Worm (Caenorhabditis elegans) whole organism, L4 larva: ENCODE results near the gene let-92.

ENCODE experiments used
- F37D6.2 ChIP-seq: sonication (generic microtip); optimal IDR thresholded peaks from 2 replicates; lab custom pipeline; 2016; ENCODE audit warnings: mild to moderate bottlenecking, missing genetic modification characterization, missing compliant biosample characterization
- F44E2.7 ChIP-seq: fragments of 200-800 bp; sonication (Bioruptor generic); IDR thresholded peaks from 2 replicates; pipeline ENCODE4 v2.1.2; 2022; ENCODE audit warnings: missing genetic modification characterization, missing compliant biosample characterization
- F49E8.2 ChIP-seq: sonication (generic microtip); optimal IDR thresholded peaks from 2 replicates; lab custom pipeline; 2016; ENCODE audit warnings: missing compliant biosample characterization, mild to moderate bottlenecking, missing genetic modification characterization, borderline replicate concordance
- R02D3.7 ChIP-seq: fragments of 150-350 bp; sonication (generic microtip); optimal IDR thresholded peaks from 3 replicates; lab custom pipeline; 2014; ENCODE audit warnings: missing biosample characterization, missing genetic modification characterization
- aha-1 ChIP-seq: fragments of 150-350 bp; peaks from one replicate; lab custom pipeline; 2014; ENCODE audit warnings: missing biosample characterization, missing genetic modification characterization
- aly-2 ChIP-seq: sonication (generic microtip); optimal IDR thresholded peaks from 2 replicates; lab custom pipeline; 2018; ENCODE audit warnings: missing biosample characterization, missing genetic modification characterization
- arid-1 ChIP-seq: fragments of 200-800 bp; sonication (Bioruptor generic); conservative IDR thresholded peaks from 2 replicates; pipeline ENCODE4 v1.3.6; 2022; ENCODE audit warnings: missing genetic modification reagents, missing genetic modification characterization, missing compliant biosample characterization
- ceh-28 ChIP-seq: fragments of 150-350 bp; optimal IDR thresholded peaks from 2 replicates; lab custom pipeline; 2014; ENCODE audit warnings: missing biosample characterization, missing genetic modification reagents, missing genetic modification characterization
- ceh-62 ChIP-seq: sonication (generic microtip); optimal IDR thresholded peaks from 2 replicates; lab custom pipeline; 2017; ENCODE audit warnings: missing biosample characterization, missing genetic modification characterization
- ceh-82 ChIP-seq: sonication (generic microtip); optimal IDR thresholded peaks from 2 replicates; lab custom pipeline; 2017; ENCODE audit warnings: missing biosample characterization, missing genetic modification characterization
- ces-1 ChIP-seq: fragments of 150-350 bp; sonication (generic microtip); optimal IDR thresholded peaks from 4 replicates; lab custom pipeline; 2014; ENCODE audit warnings: missing biosample characterization, missing genetic modification reagents, missing genetic modification characterization
- cey-2 ChIP-seq: sonication (generic microtip); optimal IDR thresholded peaks from 3 replicates; lab custom pipeline; 2017; ENCODE audit warnings: missing genetic modification characterization, mild to moderate bottlenecking, missing compliant biosample characterization, antibody characterized with exemption, borderline replicate concordance; ENCODE audit not compliant: insufficient read depth
- daf-16 ChIP-seq, 3 experiments: sonication (generic microtip); optimal IDR thresholded peaks; 2 replicates each; lab custom pipeline; 2016 to 2017; ENCODE audit warnings: missing genetic modification characterization in 3 of 3, missing genetic modification reagents in 3 of 3, mild to moderate bottlenecking in 2 of 3, missing compliant biosample characterization in 2 of 3, missing biosample characterization in 1 of 3, moderate library complexity in 1 of 3
- dmd-6 ChIP-seq: fragments of 200-800 bp; sonication (Bioruptor generic); IDR thresholded peaks from 2 replicates; pipeline ENCODE4 v1.3.6; 2022; ENCODE audit warnings: missing genetic modification reagents, missing genetic modification characterization, missing compliant biosample characterization
- dpl-1 ChIP-seq: fragments of 150-350 bp; optimal IDR thresholded peaks from 2 replicates; lab custom pipeline; 2014; ENCODE audit warnings: missing biosample characterization, missing genetic modification reagents, missing genetic modification characterization
- dve-1 ChIP-seq: sonication (generic microtip); optimal IDR thresholded peaks from 2 replicates; lab custom pipeline; 2017; ENCODE audit warnings: antibody characterized with exemption, mild to moderate bottlenecking, missing genetic modification characterization, missing compliant biosample characterization; ENCODE audit not compliant: insufficient read depth
- fos-1 ChIP-seq: fragments of 150-350 bp; optimal IDR thresholded peaks from 2 replicates; lab custom pipeline; 2014; ENCODE audit warnings: missing biosample characterization, missing genetic modification characterization
- hif-1 ChIP-seq, 2 experiments: sonication (generic microtip); optimal IDR thresholded peaks; 2 replicates each; lab custom pipeline; 2016 to 2017; ENCODE audit warnings: missing compliant biosample characterization in 2 of 2, missing genetic modification characterization in 2 of 2, missing genetic modification reagents in 2 of 2, missing genotype in 2 of 2, mild to moderate bottlenecking in 1 of 2
- hlh-11 ChIP-seq: fragments of 200-800 bp; sonication (Bioruptor generic); optimal IDR thresholded peaks from 2 replicates; lab custom pipeline; 2018; ENCODE audit warnings: mild to moderate bottlenecking, missing genetic modification characterization, missing compliant biosample characterization
- hlh-30 ChIP-seq: sonication (generic microtip); optimal IDR thresholded peaks from 2 replicates; lab custom pipeline; 2017; ENCODE audit warnings: antibody characterized with exemption, mild to moderate bottlenecking, missing genetic modification characterization, missing compliant biosample characterization; ENCODE audit not compliant: insufficient read depth
- hmg-1.1 ChIP-seq: fragments of 200-800 bp; sonication (Bioruptor generic); IDR thresholded peaks from 2 replicates; pipeline ENCODE4 v1.3.6; 2022; ENCODE audit warnings: missing genetic modification reagents, missing genetic modification characterization, missing compliant biosample characterization
- jun-1 ChIP-seq: fragments of 150-350 bp; optimal IDR thresholded peaks from 2 replicates; lab custom pipeline; 2014; ENCODE audit warnings: missing biosample characterization, missing genetic modification reagents, missing genetic modification characterization
- lin-1 ChIP-seq: fragments of 200-800 bp; sonication (Bioruptor generic); IDR thresholded peaks from 2 replicates; pipeline ENCODE4 v1.3.6; 2022; ENCODE audit warnings: missing genetic modification reagents, missing genetic modification characterization, missing compliant biosample characterization
- lin-38 ChIP-seq: fragments of 200-800 bp; sonication (Bioruptor generic); IDR thresholded peaks from 2 replicates; pipeline ENCODE4 v1.3.6; 2022; ENCODE audit warnings: missing genetic modification reagents, missing genetic modification characterization, missing compliant biosample characterization
- lsy-2 ChIP-seq, 2 experiments: fragments of 150-350 bp in 1 of 2; sonication (generic microtip) in 1 of 2; optimal IDR thresholded peaks; 2 replicates each; lab custom pipeline; 2014 to 2017; ENCODE audit warnings: missing biosample characterization in 2 of 2, missing genetic modification characterization in 2 of 2
- mdt-29 ChIP-seq: fragments of 200-800 bp; sonication (Bioruptor generic); IDR thresholded peaks from 2 replicates; pipeline ENCODE4 v1.3.6; 2022; ENCODE audit warnings: missing genetic modification reagents, missing genetic modification characterization, missing compliant biosample characterization
- mes-2 ChIP-seq: sonication (generic microtip); optimal IDR thresholded peaks from 2 replicates; lab custom pipeline; 2016; ENCODE audit warnings: missing genotype, mild to moderate bottlenecking, missing genetic modification characterization, missing compliant biosample characterization; ENCODE audit not compliant: poor library complexity, severe bottlenecking
- mxl-3 ChIP-seq: fragments of 200-800 bp; sonication (Bioruptor generic); optimal IDR thresholded peaks from 2 replicates; lab custom pipeline; 2018; ENCODE audit warnings: mild to moderate bottlenecking, missing genetic modification characterization, missing compliant biosample characterization
- nhr-237 ChIP-seq: sonication (generic microtip); optimal IDR thresholded peaks from 2 replicates; lab custom pipeline; 2017; ENCODE audit warnings: missing biosample characterization, missing genetic modification characterization
- nhr-28 ChIP-seq: fragments of 150-350 bp; optimal IDR thresholded peaks from 2 replicates; lab custom pipeline; 2014; ENCODE audit warnings: missing biosample characterization, missing genetic modification characterization
- nhr-48 ChIP-seq: sonication (generic microtip); optimal IDR thresholded peaks from 2 replicates; lab custom pipeline; 2016; ENCODE audit warnings: mild to moderate bottlenecking, missing genetic modification characterization, missing compliant biosample characterization
- nhr-6 ChIP-seq: fragments of 150-350 bp; optimal IDR thresholded peaks from 2 replicates; lab custom pipeline; 2014; ENCODE audit warnings: missing biosample characterization, missing genetic modification characterization
- nhr-77 ChIP-seq: fragments of 150-350 bp; optimal IDR thresholded peaks from 2 replicates; lab custom pipeline; 2014; ENCODE audit warnings: missing biosample characterization, missing genetic modification characterization
- pqm-1 ChIP-seq: sonication (generic microtip); optimal IDR thresholded peaks from 2 replicates; lab custom pipeline; 2017; ENCODE audit warnings: missing biosample characterization, missing genetic modification characterization
- set-16 ChIP-seq: fragments of 200-800 bp; sonication (Bioruptor generic); IDR thresholded peaks from 2 replicates; pipeline ENCODE4 v1.3.6; 2022; ENCODE audit warnings: missing genetic modification reagents, missing genetic modification characterization, missing compliant biosample characterization
- tra-1 ChIP-seq: fragments of 200-800 bp; sonication (Bioruptor generic); IDR thresholded peaks from 2 replicates; pipeline ENCODE4 v1.3.6; 2022; ENCODE audit warnings: missing genetic modification reagents, missing genetic modification characterization, missing compliant biosample characterization
- unc-130 ChIP-seq: sonication (generic microtip); optimal IDR thresholded peaks from 2 replicates; lab custom pipeline; 2016; ENCODE audit warnings: missing genetic modification reagents, missing genetic modification characterization, missing compliant biosample characterization
- unc-62 ChIP-seq, 3 experiments: fragments of 150-350 bp in 1 of 3; sonication (generic microtip); optimal IDR thresholded peaks in 2 of 3; peaks in 1 of 3; 1 replicate in 1 of 3; 2 replicates in 2 of 3; lab custom pipeline; 2014 to 2017; ENCODE audit warnings: missing biosample characterization in 3 of 3, missing genetic modification characterization in 3 of 3, missing genetic modification reagents in 3 of 3, missing genotype in 1 of 3
- zip-2 ChIP-seq: fragments of 150-350 bp; optimal IDR thresholded peaks from 2 replicates; lab custom pipeline; 2014; ENCODE audit warnings: missing biosample characterization, missing genetic modification characterization
- ztf-7 ChIP-seq: fragments of 150-350 bp; optimal IDR thresholded peaks from 2 replicates; lab custom pipeline; 2014; ENCODE audit warnings: missing biosample characterization, missing genetic modification characterization

let-92 gene

ce11 chrIV:11821591-11822361, 36.5 kb upstream of the let-92 start, which contains the start of the genes par-5 and M117.3 (continued):
- TF ChIP-seq R02D3.7: no peak
- peak; percentile 81 for TF ChIP-seq hmg-1.1 (GFP tag; lab: Robert Waterston, UW)
- TF ChIP-seq dmd-6 (GFP tag; lab: Robert Waterston, UW): peak; percentile 86
- no peak for TF ChIP-seq nhr-237 (tag; lab: Kevin White, UChicago)
- peak; percentile 82 for TF ChIP-seq mdt-29 (GFP tag; lab: Robert Waterston, UW)
- TF ChIP-seq lin-1: peak; percentile 68
- TF ChIP-seq aly-2 (tag; lab: Kevin White, UChicago): no peak
- TF ChIP-seq nhr-77 (tag; lab: Kevin White, UChicago): peak; percentile 57
- peak; percentile 90 for TF ChIP-seq dve-1
- peak; percentile 92 for TF ChIP-seq hlh-11
- peak; percentile 63 for TF ChIP-seq mes-2 (tag; lab: Kevin White, UChicago)
- peak; percentile 24 for TF ChIP-seq nhr-6 (tag; lab: Kevin White, UChicago)
- no peak for TF ChIP-seq ceh-82 (tag; lab: Kevin White, UChicago)
- TF ChIP-seq zip-2 (tag; lab: Kevin White, UChicago): no peak
- TF ChIP-seq lin-38 (GFP tag; lab: Robert Waterston, UW): peak; percentile 60
- TF ChIP-seq nhr-48 (tag; lab: Kevin White, UChicago): peak; percentile 48
- TF ChIP-seq F44E2.7 (GFP tag; lab: Robert Waterston, UW): peak; percentile 71; the same call in 1 of the 2 replicates
- TF ChIP-seq set-16 (GFP tag; lab: Robert Waterston, UW): peak; percentile 65
- peak; percentile 81 for TF ChIP-seq mxl-3
- TF ChIP-seq ces-1: peak; percentile 10
- TF ChIP-seq arid-1 (GFP tag; lab: Robert Waterston, UW): peak; percentile 11; the same call in 1 of the 2 replicates
- no peak for TF ChIP-seq cey-2
- TF ChIP-seq hif-1 (tag; optimal IDR thresholded peaks at IDR 0.05; lab: Kevin White, UChicago): peak in 1 of 2 experiments; percentile 80
- peak; percentile 43 for TF ChIP-seq F37D6.2 (tag; lab: Kevin White, UChicago)
- TF ChIP-seq pqm-1 (tag; lab: Kevin White, UChicago): peak; percentile 48
- TF ChIP-seq ztf-7 (tag; lab: Kevin White, UChicago): no peak
- TF ChIP-seq ceh-62 (tag; lab: Kevin White, UChicago): no peak
- no peak; the same call in 1 of the 2 replicates for TF ChIP-seq tra-1 (GFP tag; lab: Robert Waterston, UW)
- TF ChIP-seq ceh-28 (tag; lab: Kevin White, UChicago): peak; percentile 68
- TF ChIP-seq nhr-28 (tag; lab: Kevin White, UChicago): peak; percentile 83
- peak; percentile 3 for TF ChIP-seq jun-1
- TF ChIP-seq unc-62 (GFP tag; optimal IDR thresholded peaks at IDR 0.05 in 1 of 2; lab: Kevin White, UChicago): peak in 1 of 2 experiments; percentile 95
- TF ChIP-seq unc-62 (tag; optimal IDR thresholded peaks at IDR 0.05; lab: Kevin White, UChicago): no peak
- TF ChIP-seq aha-1 (tag; lab: Kevin White, UChicago): peak; percentile 87

- peak; percentile 45 for TF ChIP-seq unc-130 (GFP tag; lab: Kevin White, UChicago)
- no peak for TF ChIP-seq F49E8.2
- no peak for TF ChIP-seq daf-16 (GFP tag; optimal IDR thresholded peaks at IDR 0.05; lab: Kevin White, UChicago)
- peak; percentile 22 for TF ChIP-seq daf-16 (tag; optimal IDR thresholded peaks at IDR 0.05; lab: Kevin White, UChicago)
- no peak for TF ChIP-seq fos-1
- peak; percentile 34 for TF ChIP-seq hlh-30
- TF ChIP-seq mes-2 (tag; lab: Kevin White, UChicago): peak; percentile 55
- TF ChIP-seq lsy-2 (tag; optimal IDR thresholded peaks at IDR 0.05; lab: Kevin White, UChicago): peak in 1 of 2 experiments; percentile 56
- TF ChIP-seq nhr-6 (tag; lab: Kevin White, UChicago): peak; percentile 49
- peak; percentile 33 for TF ChIP-seq aha-1 (tag; lab: Kevin White, UChicago)
- TF ChIP-seq dpl-1 (GFP tag; lab: Kevin White, UChicago): peak; percentile 87
- TF ChIP-seq, all 104 proteins: peak for 8
These were observed 35.8 kb upstream of the let-92 start for ce11 chrIV:11822454-11822853.
